Worm (Caenorhabditis elegans): ENCODE measurements around the gene fbxa-194.

DNA sequence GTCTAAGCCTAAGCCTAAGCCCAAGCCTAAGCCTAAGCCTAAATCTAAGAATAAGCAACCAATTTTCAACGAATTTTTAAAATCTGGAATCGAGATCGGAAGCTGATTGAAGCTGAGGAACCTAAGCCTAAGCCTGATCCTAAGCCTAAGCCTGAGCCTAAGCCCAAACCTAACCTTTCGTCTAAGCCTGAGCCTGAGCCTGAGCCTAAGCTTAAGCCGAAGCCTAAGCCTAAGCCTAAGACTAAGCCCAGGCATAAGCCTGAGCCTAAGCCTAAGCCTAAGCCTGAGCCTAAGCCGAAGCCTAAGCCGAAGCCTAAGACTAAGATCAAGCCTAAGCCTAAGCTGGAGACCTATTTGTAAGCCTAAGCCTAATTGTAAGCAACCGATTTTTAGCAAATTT is 49.0 kb upstream of the fbxa-194 start:
- TF ChIP-seq mab-5 (tag; optimal IDR thresholded peaks at IDR 0.05), result no peak
- TF ChIP-seq nhr-6 (tag; optimal IDR thresholded peaks at IDR 0.05), result no peak
- TF ChIP-seq mbf-1 (tag; optimal IDR thresholded peaks at IDR 0.05), result no peak
- no peak for TF ChIP-seq blmp-1 (tag; optimal IDR thresholded peaks at IDR 0.05; ENCODE audit: insufficient read depth)
- TF ChIP-seq unc-55 (GFP tag; optimal IDR thresholded peaks at IDR 0.05), result no peak
- no peak for TF ChIP-seq egl-27 (tag; optimal IDR thresholded peaks at IDR 0.05)
- TF ChIP-seq lin-39 (tag; optimal IDR thresholded peaks at IDR 0.05), result no peak
- no peak for TF ChIP-seq mdl-1 (tag; optimal IDR thresholded peaks at IDR 0.05)
- no peak for TF ChIP-seq aly-2 (tag; optimal IDR thresholded peaks at IDR 0.05)
- no peak for TF ChIP-seq lin-11 (tag; optimal IDR thresholded peaks at IDR 0.05)
- TF ChIP-seq sma-3 (GFP tag; optimal IDR thresholded peaks at IDR 0.05), result no peak
- TF ChIP-seq ztf-11 (tag; optimal IDR thresholded peaks at IDR 0.05), result no peak
- TF ChIP-seq snpc-4 (tag; optimal IDR thresholded peaks at IDR 0.05), result no peak

Data from whole organism, L2 larva.